Worm (Caenorhabditis elegans): ENCODE results near the gene F38B2.4.

ce11 chrX:11243604-11244003 lies 43.9 kb downstream of the F38B2.4 start:
- TF ChIP-seq lin-15B (tag; optimal IDR thresholded peaks at IDR 0.05) (no peak), skn-1 (tag; optimal IDR thresholded peaks at IDR 0.05) (no peak), ztf-11 (tag; optimal IDR thresholded peaks at IDR 0.05) (no peak), rnt-1 (tag; optimal IDR thresholded peaks at IDR 0.05) (no peak), lin-13 (GFP tag; optimal IDR thresholded peaks at IDR 0.05) (no peak), fos-1 (tag; optimal IDR thresholded peaks at IDR 0.05) (no peak)

Data from whole organism, L1 larva.